Fruit fly (Drosophila melanogaster) whole organism: ENCODE measurements around the gene Spn85F.

Source experiments
- CG8478 ChIP-seq: fragments of >200 bp; optimal IDR thresholded peaks from 2 replicates; lab custom pipeline; 2018; ENCODE audit warnings: inconsistent platforms
- Dll ChIP-seq: fragments of >200 bp; optimal IDR thresholded peaks from 2 replicates; lab custom pipeline; 2017
- EcR ChIP-seq, 2 experiments: fragments of >200 bp; optimal IDR thresholded peaks; 2 replicates each; lab custom pipeline; 2017; ENCODE audit warnings: missing biosample characterization in 2 of 2, missing genetic modification characterization in 2 of 2, missing genetic modification reagents in 2 of 2
- pan ChIP-seq: fragments of >200 bp; optimal IDR thresholded peaks from 2 replicates; lab custom pipeline; 2017
- psq ChIP-seq: fragments of >200 bp; optimal IDR thresholded peaks from 2 replicates; lab custom pipeline; 2017
- usp ChIP-seq: fragments of >200 bp; optimal IDR thresholded peaks from 2 replicates; lab custom pipeline; 2017; ENCODE audit warnings: missing biosample characterization, missing genetic modification characterization, mixed read lengths

Gene Spn85F

dm6 chr3R:9996689-9997213 lies at the start of gene Spn85F, which contains the start of gene Gr85a:
Gene Spn85F (plus strand): TSS chr3R:9997163.
Gene Gr85a (minus strand): TSS chr3R:9996789.
- no peak for TF ChIP-seq CG8478 (lab: Kevin White, UChicago)
- TF ChIP-seq psq = no peak
- TF ChIP-seq usp (GFP tag; lab: Kevin White, UChicago) = no peak
- TF ChIP-seq pan (lab: Kevin White, UChicago) = no peak
- TF ChIP-seq Dll = no peak
- no peak for TF ChIP-seq EcR (GFP tag; optimal IDR thresholded peaks at IDR 0.05; lab: Kevin White, UChicago)

- TF ChIP-seq Dll = peak; percentile 55
- no peak for TF ChIP-seq pan (lab: Kevin White, UChicago)
Measured at dm6 chr3R:9949903-9950302, 47.1 kb upstream of the Spn85F start.

- TF ChIP-seq psq (no peak), usp (GFP tag; lab: Kevin White, UChicago) (no peak), pan (lab: Kevin White, UChicago) (no peak), EcR (GFP tag; optimal IDR thresholded peaks at IDR 0.05; lab: Kevin White, UChicago) (no peak), CG8478 (lab: Kevin White, UChicago) (no peak), Dll (no peak)
Measured at dm6 chr3R:9950984-9951383, 46.0 kb upstream of the Spn85F start.

dm6 chr3R:9951679-9952078 lies 45.3 kb upstream of the Spn85F start:
- TF ChIP-seq psq = no peak
- no peak for TF ChIP-seq usp (GFP tag; lab: Kevin White, UChicago)
- TF ChIP-seq CG8478 (lab: Kevin White, UChicago) = no peak
- no peak for TF ChIP-seq Dll
- TF ChIP-seq EcR (GFP tag; optimal IDR thresholded peaks at IDR 0.05; lab: Kevin White, UChicago) = no peak
- TF ChIP-seq pan (lab: Kevin White, UChicago) = no peak

- TF ChIP-seq CG8478 (lab: Kevin White, UChicago) (no peak), pan (lab: Kevin White, UChicago) (no peak), usp (GFP tag; lab: Kevin White, UChicago) (no peak), EcR (GFP tag; optimal IDR thresholded peaks at IDR 0.05; lab: Kevin White, UChicago) (no peak), psq (no peak), Dll (no peak)
Measured at dm6 chr3R:9952669-9953277, 44.2 kb upstream of the Spn85F start.

dm6 chr3R:9954648-9955290 lies 42.2 kb upstream of the Spn85F start:
- TF ChIP-seq psq = no peak
- no peak for TF ChIP-seq usp (GFP tag; lab: Kevin White, UChicago)
- TF ChIP-seq pan (lab: Kevin White, UChicago) = no peak
- TF ChIP-seq EcR (GFP tag; optimal IDR thresholded peaks at IDR 0.05; lab: Kevin White, UChicago) = peak; percentile 33 to 54
- TF ChIP-seq CG8478 (lab: Kevin White, UChicago) = no peak
- TF ChIP-seq Dll = no peak

- TF ChIP-seq pan (lab: Kevin White, UChicago) (no peak), EcR (GFP tag; optimal IDR thresholded peaks at IDR 0.05; lab: Kevin White, UChicago) (no peak), psq (no peak), Dll (no peak), CG8478 (lab: Kevin White, UChicago) (no peak), usp (GFP tag; lab: Kevin White, UChicago) (no peak)
Measured at dm6 chr3R:9956725-9957124, 40.2 kb upstream of the Spn85F start.

- TF ChIP-seq CG8478 (lab: Kevin White, UChicago) (no peak), psq (no peak), usp (GFP tag; lab: Kevin White, UChicago) (no peak), pan (lab: Kevin White, UChicago) (no peak), Dll (no peak), EcR (GFP tag; optimal IDR thresholded peaks at IDR 0.05; lab: Kevin White, UChicago) (no peak)
Measured at dm6 chr3R:9957202-9957601, 39.8 kb upstream of the Spn85F start.

- TF ChIP-seq usp (GFP tag; lab: Kevin White, UChicago) (no peak), EcR (GFP tag; optimal IDR thresholded peaks at IDR 0.05; lab: Kevin White, UChicago) (peak in 1 of 2 experiments; percentile 63)
Measured at dm6 chr3R:9959911-9960310, 37.1 kb upstream of the Spn85F start.

- TF ChIP-seq EcR (GFP tag; optimal IDR thresholded peaks at IDR 0.05; lab: Kevin White, UChicago) = peak; percentile 53 to 98
- no peak for TF ChIP-seq pan (lab: Kevin White, UChicago)
Measured at dm6 chr3R:9961163-9962072, 35.5 kb upstream of the Spn85F start.

- no peak for TF ChIP-seq usp (GFP tag; lab: Kevin White, UChicago)
- no peak for TF ChIP-seq psq
- no peak for TF ChIP-seq Dll
- TF ChIP-seq pan (lab: Kevin White, UChicago) = no peak
- TF ChIP-seq EcR (GFP tag; optimal IDR thresholded peaks at IDR 0.05; lab: Kevin White, UChicago) = peak; percentile 66 to 88
- no peak for TF ChIP-seq CG8478 (lab: Kevin White, UChicago)
Measured at dm6 chr3R:9963179-9963905, 33.6 kb upstream of the Spn85F start.
